Worm (Caenorhabditis elegans) whole organism, mixed stage, embryonic: ENCODE data around the gene clec-7.

ENCODE experiments used
- M03D4.4 ChIP-seq: sonication (generic microtip); optimal IDR thresholded peaks from 2 replicates; lab custom pipeline; 2017; ENCODE audit warnings: mild to moderate bottlenecking, missing genetic modification characterization, missing compliant biosample characterization
- bed-3 ChIP-seq: fragments of 200-800 bp; sonication (Bioruptor generic); optimal IDR thresholded peaks from 3 replicates; lab custom pipeline; 2018; ENCODE audit warnings: mild to moderate bottlenecking, missing genetic modification characterization, moderate library complexity, missing compliant biosample characterization
- blmp-1 ChIP-seq: fragments of 150-350 bp; optimal IDR thresholded peaks from 2 replicates; lab custom pipeline; 2014; ENCODE audit warnings: missing biosample characterization, missing genetic modification characterization
- ceh-39 ChIP-seq: fragments of 150-350 bp; optimal IDR thresholded peaks from 2 replicates; lab custom pipeline; 2014; ENCODE audit warnings: missing biosample characterization, missing genetic modification characterization
- ceh-43 ChIP-seq: fragments of 200-800 bp; sonication (Bioruptor generic); optimal IDR thresholded peaks from 2 replicates; lab custom pipeline; 2018; ENCODE audit warnings: mild to moderate bottlenecking, missing genetic modification characterization, moderate library complexity, missing compliant biosample characterization
- ceh-83 ChIP-seq: fragments of 200-800 bp; sonication (Bioruptor generic); optimal IDR thresholded peaks from 2 replicates; lab custom pipeline; 2018; ENCODE audit warnings: mild to moderate bottlenecking, missing genetic modification characterization, missing compliant biosample characterization
- ces-1 ChIP-seq: fragments of 150-350 bp; optimal IDR thresholded peaks from 2 replicates; lab custom pipeline; 2014; ENCODE audit warnings: missing biosample characterization, missing genetic modification reagents, missing genetic modification characterization
- cnd-1 ChIP-seq: fragments of 200-800 bp; sonication (Bioruptor generic); optimal IDR thresholded peaks from 2 replicates; lab custom pipeline; 2018; ENCODE audit warnings: mild to moderate bottlenecking, missing genetic modification characterization, missing compliant biosample characterization
- drap-1 ChIP-seq: fragments of 200-800 bp; sonication (Bioruptor generic); optimal IDR thresholded peaks from 3 replicates; lab custom pipeline; 2018; ENCODE audit warnings: mild to moderate bottlenecking, missing genetic modification characterization, missing compliant biosample characterization
- elt-1 ChIP-seq: sonication (generic microtip); optimal IDR thresholded peaks from 2 replicates; lab custom pipeline; 2017; ENCODE audit warnings: missing genetic modification characterization, mild to moderate bottlenecking, missing compliant biosample characterization, antibody characterized with exemption, moderate library complexity, borderline replicate concordance; ENCODE audit not compliant: insufficient read depth
- elt-3 ChIP-seq: fragments of 150-350 bp; optimal IDR thresholded peaks from 2 replicates; lab custom pipeline; 2014; ENCODE audit warnings: missing biosample characterization, missing genetic modification characterization
- flh-1 ChIP-seq: fragments of 200-800 bp; sonication (Bioruptor generic); optimal IDR thresholded peaks from 2 replicates; lab custom pipeline; 2018; ENCODE audit warnings: mild to moderate bottlenecking, missing genetic modification characterization, moderate library complexity, missing compliant biosample characterization
- ham-2 ChIP-seq: fragments of 200-800 bp; sonication (Bioruptor generic); optimal IDR thresholded peaks from 2 replicates; lab custom pipeline; 2018; ENCODE audit warnings: mild to moderate bottlenecking, missing genetic modification characterization, missing compliant biosample characterization
- hlh-1 ChIP-seq: fragments of 150-350 bp; optimal IDR thresholded peaks from 2 replicates; lab custom pipeline; 2014; ENCODE audit warnings: missing biosample characterization, missing genetic modification reagents, missing genetic modification characterization
- lin-13 ChIP-seq: fragments of 150-350 bp; optimal IDR thresholded peaks from 2 replicates; lab custom pipeline; 2014; ENCODE audit warnings: missing biosample characterization, missing genetic modification characterization
- lin-32 ChIP-seq: fragments of 200-800 bp; sonication (Bioruptor generic); optimal IDR thresholded peaks from 2 replicates; lab custom pipeline; 2018; ENCODE audit warnings: mild to moderate bottlenecking, missing genetic modification characterization, missing compliant biosample characterization
- lsy-2 ChIP-seq: fragments of 150-350 bp; optimal IDR thresholded peaks from 2 replicates; lab custom pipeline; 2014; ENCODE audit warnings: missing biosample characterization, missing genetic modification characterization
- mab-5 ChIP-seq: fragments of 150-350 bp; optimal IDR thresholded peaks from 2 replicates; lab custom pipeline; 2014; ENCODE audit warnings: missing biosample characterization, missing genetic modification characterization
- mep-1 ChIP-seq: fragments of 150-350 bp; optimal IDR thresholded peaks from 2 replicates; lab custom pipeline; 2017; ENCODE audit warnings: missing biosample characterization, missing genetic modification reagents, missing genetic modification characterization, inconsistent platforms
- mls-2 ChIP-seq: sonication (generic microtip); optimal IDR thresholded peaks from 2 replicates; lab custom pipeline; 2016; ENCODE audit warnings: mild to moderate bottlenecking, missing genetic modification characterization, moderate library complexity, missing compliant biosample characterization
- nhr-12 ChIP-seq: fragments of 150-350 bp; optimal IDR thresholded peaks from 2 replicates; lab custom pipeline; 2014; ENCODE audit warnings: missing biosample characterization, missing genetic modification characterization
- nhr-2 ChIP-seq: fragments of 150-350 bp; optimal IDR thresholded peaks from 2 replicates; lab custom pipeline; 2014; ENCODE audit warnings: missing biosample characterization, missing genetic modification characterization
- nhr-237 ChIP-seq: fragments of 150-350 bp; optimal IDR thresholded peaks from 2 replicates; lab custom pipeline; 2014; ENCODE audit warnings: missing biosample characterization, missing genetic modification characterization
- nhr-28 ChIP-seq: fragments of 150-350 bp; optimal IDR thresholded peaks from 2 replicates; lab custom pipeline; 2014; ENCODE audit warnings: missing biosample characterization, missing genetic modification characterization
- nhr-76 ChIP-seq: sonication (generic microtip); optimal IDR thresholded peaks from 2 replicates; lab custom pipeline; 2017; ENCODE audit warnings: missing biosample characterization, missing genetic modification characterization
- pha-4 ChIP-seq: fragments of 150-350 bp; optimal IDR thresholded peaks from 2 replicates; lab custom pipeline; 2018; ENCODE audit warnings: missing biosample characterization, missing genetic modification reagents, missing genetic modification characterization
- snpc-4 ChIP-seq: fragments of 150-350 bp; optimal IDR thresholded peaks from 2 replicates; lab custom pipeline; 2014; ENCODE audit warnings: missing biosample characterization, missing genetic modification characterization
- sptf-1 ChIP-seq: sonication (generic microtip); optimal IDR thresholded peaks from 2 replicates; lab custom pipeline; 2017; ENCODE audit warnings: mild to moderate bottlenecking, missing genetic modification characterization, moderate library complexity, missing compliant biosample characterization
- tbx-8 ChIP-seq: fragments of 200-800 bp; sonication (Bioruptor generic); optimal IDR thresholded peaks from 2 replicates; lab custom pipeline; 2018; ENCODE audit warnings: mild to moderate bottlenecking, missing genetic modification characterization, moderate library complexity, missing compliant biosample characterization
- unc-120 ChIP-seq: sonication (generic microtip); optimal IDR thresholded peaks from 2 replicates; lab custom pipeline; 2017; ENCODE audit warnings: missing genetic modification characterization, missing compliant biosample characterization; ENCODE audit not compliant: poor library complexity, severe bottlenecking
- unc-39 ChIP-seq: fragments of 150-350 bp; optimal IDR thresholded peaks from 2 replicates; lab custom pipeline; 2014; ENCODE audit warnings: missing biosample characterization, missing genetic modification characterization
- unc-62 ChIP-seq: fragments of 150-350 bp; optimal IDR thresholded peaks from 2 replicates; lab custom pipeline; 2014; ENCODE audit warnings: missing biosample characterization, missing genetic modification reagents, missing genetic modification characterization
- ztf-11 ChIP-seq: fragments of 150-350 bp; optimal IDR thresholded peaks from 2 replicates; lab custom pipeline; 2014; ENCODE audit warnings: missing biosample characterization, missing genetic modification characterization

Gene clec-7

ce11 chrV:7328092-7328491, at the start of gene clec-7:
Gene clec-7 (plus strand): TSS chrV:7328392.
- TF ChIP-seq nhr-12 (no peak), nhr-2 (tag; lab: Kevin White, UChicago) (no peak)

- TF ChIP-seq snpc-4 (tag; lab: Kevin White, UChicago) (no peak), unc-120 (tag; lab: Kevin White, UChicago) (no peak), M03D4.4 (no peak), cnd-1 (tag; lab: Kevin White, UChicago) (no peak), lin-13 (no peak), elt-1 (no peak), elt-3 (tag; lab: Kevin White, UChicago) (no peak), ham-2 (GFP tag; lab: Kevin White, UChicago) (no peak), hlh-1 (tag; lab: Kevin White, UChicago) (no peak)
Measured at ce11 chrV:7279090-7279489, 49.1 kb upstream of the clec-7 start, which contains the start of gene C13A2.4. Gene C13A2.4 (plus strand): TSS chrV:7279390.

ce11 chrV:7282037-7282436, 46.2 kb upstream of the clec-7 start, which contains the start of gene C13A2.3:
Gene C13A2.3 (plus strand): TSS chrV:7282337.
- no peak for TF ChIP-seq M03D4.4
- no peak for TF ChIP-seq elt-3 (tag; lab: Kevin White, UChicago)
- no peak for TF ChIP-seq lin-32 (GFP tag; lab: Kevin White, UChicago)
- TF ChIP-seq lsy-2 (tag; lab: Kevin White, UChicago): no peak
- no peak for TF ChIP-seq ztf-11
- TF ChIP-seq mls-2 (tag; lab: Kevin White, UChicago): no peak
- no peak for TF ChIP-seq nhr-2 (tag; lab: Kevin White, UChicago)
- no peak for TF ChIP-seq ceh-39 (tag; lab: Kevin White, UChicago)
- TF ChIP-seq lin-13: no peak
- no peak for TF ChIP-seq unc-39
- no peak for TF ChIP-seq ham-2 (GFP tag; lab: Kevin White, UChicago)
- no peak for TF ChIP-seq unc-120 (tag; lab: Kevin White, UChicago)
- TF ChIP-seq cnd-1 (tag; lab: Kevin White, UChicago): no peak
- no peak for TF ChIP-seq sptf-1 (tag; lab: Kevin White, UChicago)
- no peak for TF ChIP-seq bed-3 (GFP tag; lab: Kevin White, UChicago)
- TF ChIP-seq tbx-8: no peak

ce11 chrV:7288699-7289098, 39.5 kb upstream of the clec-7 start, which contains the start of gene C13A2.1:
Gene C13A2.1 (plus strand): TSS chrV:7288999.
- TF ChIP-seq sptf-1 (tag; lab: Kevin White, UChicago): no peak

- no peak for TF ChIP-seq elt-1
- TF ChIP-seq pha-4: no peak
- no peak for TF ChIP-seq unc-62 (GFP tag; lab: Kevin White, UChicago)
- TF ChIP-seq ces-1 (GFP tag; lab: Kevin White, UChicago): no peak
- no peak for TF ChIP-seq bed-3 (GFP tag; lab: Kevin White, UChicago)
- TF ChIP-seq flh-1: no peak
- TF ChIP-seq ceh-43 (GFP tag; lab: Kevin White, UChicago): no peak
- no peak for TF ChIP-seq nhr-12
- TF ChIP-seq cnd-1 (tag; lab: Kevin White, UChicago): no peak
- TF ChIP-seq ceh-83 (GFP tag; lab: Kevin White, UChicago): no peak
- no peak for TF ChIP-seq drap-1 (GFP tag; lab: Kevin White, UChicago)
- no peak for TF ChIP-seq ham-2 (GFP tag; lab: Kevin White, UChicago)
- TF ChIP-seq blmp-1 (tag; lab: Kevin White, UChicago): no peak
- TF ChIP-seq nhr-237 (tag; lab: Kevin White, UChicago): no peak
- no peak for TF ChIP-seq mab-5
- TF ChIP-seq unc-39: no peak
- TF ChIP-seq nhr-2 (tag; lab: Kevin White, UChicago): no peak
- no peak for TF ChIP-seq M03D4.4
- TF ChIP-seq nhr-28: no peak
Measured at ce11 chrV:7295270-7295669, 32.9 kb upstream of the clec-7 start, which contains the start of gene F07G11.4. Gene F07G11.4 (minus strand): TSS chrV:7295370.

ce11 chrV:7297263-7297662, 30.9 kb upstream of the clec-7 start, which contains the start of gene srj-32:
Gene srj-32 (minus strand): TSS chrV:7297363.
- TF ChIP-seq nhr-12 (no peak), unc-120 (tag; lab: Kevin White, UChicago) (no peak), lin-13 (no peak), elt-1 (no peak), flh-1 (no peak), mab-5 (no peak), nhr-76 (tag; lab: Kevin White, UChicago) (no peak), mep-1 (tag; lab: Kevin White, UChicago) (no peak), nhr-28 (no peak), tbx-8 (no peak), lin-32 (GFP tag; lab: Kevin White, UChicago) (no peak), unc-62 (GFP tag; lab: Kevin White, UChicago) (no peak), ces-1 (GFP tag; lab: Kevin White, UChicago) (no peak), ham-2 (GFP tag; lab: Kevin White, UChicago) (no peak), cnd-1 (tag; lab: Kevin White, UChicago) (no peak), lsy-2 (tag; lab: Kevin White, UChicago) (no peak), elt-3 (tag; lab: Kevin White, UChicago) (no peak), bed-3 (GFP tag; lab: Kevin White, UChicago) (no peak), sptf-1 (tag; lab: Kevin White, UChicago) (no peak)
